Worm (Caenorhabditis elegans) whole organism, L1 larva: Measurements from ENCODE around the gene Y53C12A.3.

ENCODE experiments used
- alr-1 ChIP-seq: fragments of 200-800 bp; sonication (Bioruptor generic); optimal IDR thresholded peaks from 2 replicates; lab custom pipeline; 2018; ENCODE audit warnings: borderline replicate concordance, mild to moderate bottlenecking, missing genetic modification characterization, missing compliant biosample characterization
- egl-13 ChIP-seq: sonication (generic microtip); optimal IDR thresholded peaks from 2 replicates; lab custom pipeline; 2016; ENCODE audit warnings: missing genotype, missing genetic modification reagents, missing genetic modification characterization, missing compliant biosample characterization
- isw-1 ChIP-seq: fragments of 200-800 bp; sonication (Bioruptor generic); IDR thresholded peaks from 2 replicates; pipeline ENCODE4 v1.3.6; 2022; ENCODE audit warnings: missing genetic modification characterization, missing compliant biosample characterization
- jun-1 ChIP-seq: fragments of 150-350 bp; optimal IDR thresholded peaks from 2 replicates; lab custom pipeline; 2014; ENCODE audit warnings: missing biosample characterization, missing genetic modification reagents, missing genetic modification characterization
- lir-3 ChIP-seq: sonication (generic microtip); optimal IDR thresholded peaks from 2 replicates; lab custom pipeline; 2016; ENCODE audit warnings: mild to moderate bottlenecking, missing genetic modification characterization, moderate library complexity, missing compliant biosample characterization; ENCODE audit not compliant: poor library complexity
- mep-1 ChIP-seq: fragments of 150-350 bp; optimal IDR thresholded peaks from 2 replicates; lab custom pipeline; 2014; ENCODE audit warnings: missing biosample characterization, missing genetic modification characterization
- nhr-19 ChIP-seq: fragments of 200-800 bp; sonication (Bioruptor generic); conservative IDR thresholded peaks from 2 replicates; pipeline ENCODE4 v1.3.6; 2022; ENCODE audit warnings: missing genetic modification characterization, missing compliant biosample characterization
- nhr-76 ChIP-seq: sonication (generic microtip); optimal IDR thresholded peaks from 2 replicates; lab custom pipeline; 2017; ENCODE audit warnings: missing biosample characterization, missing genetic modification characterization
- nhr-77 ChIP-seq: fragments of 150-350 bp; optimal IDR thresholded peaks from 2 replicates; lab custom pipeline; 2014; ENCODE audit warnings: missing biosample characterization, missing genetic modification characterization
- nhr-84 ChIP-seq: sonication (generic microtip); optimal IDR thresholded peaks from 2 replicates; lab custom pipeline; 2017; ENCODE audit warnings: missing biosample characterization, missing genetic modification characterization
- unc-62 ChIP-seq: fragments of 150-350 bp; optimal IDR thresholded peaks from 2 replicates; lab custom pipeline; 2014; ENCODE audit warnings: missing biosample characterization, missing genetic modification reagents, missing genetic modification characterization
- xbp-1 ChIP-seq: sonication (generic microtip); optimal IDR thresholded peaks from 2 replicates; lab custom pipeline; 2016; ENCODE audit warnings: missing genetic modification characterization, missing compliant biosample characterization

ce11 chrII:9755425-9755824 is 49.4 kb upstream of the Y53C12A.3 start:
- TF ChIP-seq nhr-84 (tag; lab: Kevin White, UChicago): no peak
- TF ChIP-seq unc-62 (GFP tag; lab: Kevin White, UChicago): no peak
- no peak for TF ChIP-seq alr-1 (tag; lab: Kevin White, UChicago)
- TF ChIP-seq xbp-1 (tag; lab: Kevin White, UChicago): no peak
- no peak for TF ChIP-seq lir-3 (tag; lab: Kevin White, UChicago)
- peak; percentile 19 for TF ChIP-seq egl-13
- TF ChIP-seq isw-1: no peak
- no peak for TF ChIP-seq nhr-19 (GFP tag; lab: Robert Waterston, UW)
- TF ChIP-seq jun-1 (tag; lab: Kevin White, UChicago): no peak
- TF ChIP-seq nhr-77 (tag; lab: Kevin White, UChicago): no peak
- no peak for TF ChIP-seq nhr-76 (tag; lab: Kevin White, UChicago)
- no peak for TF ChIP-seq mep-1 (tag; lab: Kevin White, UChicago)
